Fruit fly (Drosophila melanogaster): Measurements from ENCODE around the gene dnk.

DNA sequence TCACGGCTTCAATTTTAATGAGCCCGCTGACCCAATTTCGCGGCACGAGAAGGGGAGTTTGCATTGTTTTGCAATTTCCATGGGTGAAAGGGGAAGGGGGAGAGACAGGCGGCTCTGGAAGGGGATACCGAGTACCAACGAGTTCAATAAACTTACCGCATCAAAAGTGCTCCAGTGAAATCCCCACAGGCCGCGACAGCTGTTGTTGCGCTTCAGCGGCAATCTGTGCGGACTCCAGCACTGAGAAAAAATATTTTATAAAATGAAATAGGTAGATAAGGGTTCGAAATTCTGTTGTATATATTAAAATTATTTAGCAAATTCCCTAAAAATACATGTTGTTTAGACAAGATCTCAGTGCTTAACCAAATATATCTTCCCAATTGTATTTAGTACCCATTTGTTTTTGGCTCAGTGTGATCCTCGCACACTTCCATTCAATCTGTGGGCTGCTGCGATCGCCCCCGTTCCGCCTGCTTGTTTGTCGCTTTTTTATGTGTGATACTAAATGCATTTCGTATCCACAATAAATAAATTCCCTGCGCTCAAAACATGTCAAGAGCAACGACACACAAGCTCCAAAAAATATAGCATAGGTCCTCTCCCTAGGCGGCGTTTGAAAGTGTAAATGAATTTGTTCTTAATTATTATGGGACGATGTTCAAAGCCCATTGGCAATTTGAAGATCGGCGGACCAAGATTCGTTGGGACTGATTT lies 14.9 kb downstream of the dnk start:
- TF ChIP-seq pdm3 (GFP tag; optimal IDR thresholded peaks at IDR 0.05): peak; percentile 93
- peak; percentile 65 for TF ChIP-seq vri (GFP tag; optimal IDR thresholded peaks at IDR 0.05)
- peak; percentile 92 for TF ChIP-seq Smox (GFP tag; optimal IDR thresholded peaks at IDR 0.05)
- peak; percentile 75 for TF ChIP-seq CG16779 (tag; optimal IDR thresholded peaks at IDR 0.05)
- peak; percentile 90 for TF ChIP-seq CG31627 (GFP tag; optimal IDR thresholded peaks at IDR 0.05)
- peak; percentile 89 for TF ChIP-seq Lpt (GFP tag; optimal IDR thresholded peaks at IDR 0.05)
- TF ChIP-seq eg (GFP tag; IDR thresholded peaks at IDR 0.05): peak; percentile 90
- TF ChIP-seq Blimp-1 (GFP tag; optimal IDR thresholded peaks at IDR 0.05): peak; percentile 58
- TF ChIP-seq dsx (GFP tag; optimal IDR thresholded peaks at IDR 0.05; ENCODE audit: poor library complexity, severe bottlenecking): peak; percentile 87
- peak; percentile 89 for TF ChIP-seq Sox102F (GFP tag; optimal IDR thresholded peaks at IDR 0.05)
- peak; percentile 93 for TF ChIP-seq lz (GFP tag; optimal IDR thresholded peaks at IDR 0.05)
